Fruit fly (Drosophila melanogaster) S2 (cell line): ENCODE results near the gene La.

Experiments
- CG8478 ChIP-seq: fragments of >200 bp; optimal IDR thresholded peaks from 2 replicates; lab custom pipeline; 2018
- CTCF ChIP-seq, 2 experiments: fragments of >200 bp; optimal IDR thresholded peaks; 2 replicates each; lab custom pipeline; 2018

DNA sequence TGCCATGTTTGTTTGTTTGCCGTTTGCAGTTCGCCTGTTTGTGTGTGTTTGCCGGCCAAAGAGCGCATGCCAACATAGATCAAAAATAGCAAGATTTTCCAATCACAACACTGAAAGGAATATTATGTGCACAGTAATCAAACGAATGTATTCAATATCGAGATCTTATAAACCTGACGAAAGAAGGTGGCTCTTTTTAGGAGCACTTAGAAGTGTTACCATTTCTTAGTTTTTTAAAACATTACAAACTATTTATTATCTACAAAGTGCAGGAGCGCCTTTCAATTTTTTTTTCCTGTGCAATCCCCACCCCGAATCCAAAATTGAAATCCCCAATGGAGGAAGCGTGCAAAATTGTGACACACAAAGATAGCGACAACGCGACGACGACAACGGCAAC, 9.2 kb downstream of the La start:
- no peak for TF ChIP-seq CG8478 (lab: Kevin White, UChicago)
- no peak for TF ChIP-seq CTCF (optimal IDR thresholded peaks at IDR 0.05; lab: Kevin White, UChicago)
